Worm (Caenorhabditis elegans) whole organism, dauer: ENCODE data around the gene cids-1.

ENCODE experiments used
- unc-62 ChIP-seq: sonication (generic microtip); optimal IDR thresholded peaks from 2 replicates; lab custom pipeline; 2017; ENCODE audit warnings: missing biosample characterization, missing genetic modification reagents, missing genetic modification characterization

The cids-1 gene

DNA sequence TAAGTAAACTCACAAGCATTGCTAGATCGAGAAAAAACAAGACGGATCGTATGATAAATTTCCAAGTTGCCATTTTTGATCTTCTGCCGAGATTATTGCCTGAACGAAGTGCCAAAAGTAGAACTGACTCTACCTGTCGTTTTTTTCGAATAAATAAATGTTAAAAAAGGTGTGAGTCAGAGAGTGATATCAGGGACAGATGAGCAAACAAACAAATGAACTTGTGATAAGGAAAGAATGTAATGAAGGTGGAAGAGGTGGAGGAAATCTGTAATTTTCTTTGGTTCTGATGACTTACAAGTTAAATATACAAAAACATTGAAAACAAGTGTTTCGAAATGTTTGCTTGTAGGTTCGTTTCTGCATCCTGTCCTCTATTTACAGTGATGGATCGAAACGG lies 4.9 kb upstream of the cids-1 start, which contains the start of gene tsp-1:
Gene tsp-1 (minus strand): TSS at position 99 of the 400 bp plus-strand sequence.
- TF ChIP-seq unc-62 (GFP tag; lab: Kevin White, UChicago): no peak

DNA sequence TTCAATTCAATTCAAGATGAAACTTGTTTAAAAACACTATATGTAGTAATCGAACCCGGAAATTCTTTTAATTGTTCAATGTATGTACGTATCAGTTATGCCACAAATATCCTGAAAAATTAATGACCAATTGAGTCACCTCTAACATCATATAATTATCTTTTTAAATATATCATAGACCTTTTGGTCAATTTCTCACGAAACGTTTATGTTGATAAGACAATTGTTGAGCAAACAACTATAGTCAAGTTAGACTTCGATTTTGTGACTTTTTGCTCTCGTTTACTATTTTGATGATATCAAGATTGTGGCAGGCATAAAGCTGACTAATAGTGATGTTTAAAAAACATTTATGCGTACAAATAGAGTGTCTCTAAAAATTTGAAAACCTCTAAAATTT lies 4.0 kb upstream of the cids-1 start:
- TF ChIP-seq unc-62 (GFP tag; lab: Kevin White, UChicago): no peak

DNA sequence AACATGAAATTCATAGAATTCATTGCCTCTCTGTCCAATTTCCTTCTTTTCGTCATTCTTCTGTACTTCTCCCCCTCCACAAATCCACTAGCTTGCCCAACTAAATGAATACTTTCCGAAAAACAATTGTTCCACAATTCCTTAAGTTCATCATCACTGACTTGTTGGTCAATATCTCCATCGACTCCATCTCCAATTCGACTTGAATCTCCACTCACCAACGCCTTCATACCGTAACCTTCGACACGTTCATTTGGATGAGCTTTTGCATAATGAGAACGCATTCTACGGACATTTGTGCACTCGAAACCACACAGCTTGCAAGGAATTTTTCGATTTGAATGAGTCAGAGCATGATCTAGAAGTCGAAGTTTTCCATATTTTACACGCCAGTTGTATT lies 3.3 kb upstream of the cids-1 start:
- TF ChIP-seq unc-62 (GFP tag; lab: Kevin White, UChicago): no peak

DNA sequence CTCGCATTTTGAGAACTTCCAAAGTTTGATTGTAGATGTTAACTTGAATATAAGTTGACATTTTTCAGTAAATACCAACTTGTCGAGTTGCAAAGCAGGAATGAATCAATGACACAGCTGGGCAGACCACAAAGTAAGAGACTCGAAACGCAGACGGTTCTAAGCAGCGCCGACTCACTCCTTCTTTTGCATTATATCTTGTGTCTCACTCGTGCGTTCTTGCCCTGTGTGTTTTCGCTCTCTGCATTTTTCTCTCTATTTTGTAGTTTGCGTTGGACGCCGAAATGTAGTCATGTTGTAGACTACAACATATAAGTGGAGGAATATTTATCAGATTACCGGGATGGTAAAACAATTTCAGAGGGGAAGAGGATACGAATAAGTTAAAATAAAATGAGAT lies 1.4 kb upstream of the cids-1 start, which contains the start of gene C02F5.12:
Gene C02F5.12 (minus strand): TSS at position 221 of the 400 bp plus-strand sequence.
- no peak for TF ChIP-seq unc-62 (GFP tag; lab: Kevin White, UChicago)

DNA sequence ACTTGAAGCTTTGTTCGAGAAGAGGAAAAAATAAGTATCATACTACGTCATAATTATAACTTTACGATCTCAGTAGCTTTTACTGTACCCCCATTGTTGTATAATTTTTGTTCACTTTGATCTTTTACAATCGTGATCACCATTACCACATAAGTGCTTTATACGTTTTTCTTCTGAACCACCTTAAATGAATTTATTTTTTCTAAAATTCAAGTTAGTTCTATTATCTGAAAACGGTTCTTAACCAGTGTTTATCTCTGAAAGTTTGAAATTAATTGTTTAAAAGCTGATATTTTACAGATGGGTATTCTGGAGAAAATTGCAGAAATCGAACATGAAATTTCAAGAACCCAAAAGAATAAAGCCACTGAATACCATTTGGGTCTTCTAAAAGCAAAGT lies 1.3 kb downstream of the cids-1 start, which contains the start of gene C02F5.3:
Gene C02F5.3 (plus strand): TSS at position 301 of the 400 bp plus-strand sequence.
- TF ChIP-seq unc-62 (GFP tag; lab: Kevin White, UChicago): no peak

DNA sequence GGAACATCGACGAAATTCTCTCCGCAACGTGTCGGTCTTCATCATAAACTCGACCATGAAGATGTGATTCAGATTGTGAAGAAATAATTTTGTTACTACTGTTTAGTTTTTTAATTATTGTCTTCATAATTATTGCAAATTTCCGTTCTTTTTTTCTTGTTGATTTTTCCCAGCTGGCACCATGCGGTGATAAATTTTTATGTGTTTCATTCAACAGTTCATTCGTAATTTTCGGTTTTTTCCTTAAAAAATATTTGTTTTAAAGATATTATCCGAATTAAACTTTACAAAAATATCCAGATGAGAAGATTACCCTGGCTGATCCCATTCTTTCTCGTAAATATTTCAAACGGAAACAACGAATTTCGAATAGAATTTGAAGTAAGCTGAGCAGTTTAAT lies 2.8 kb downstream of the cids-1 start, which contains the start of gene C02F5.13:
Gene C02F5.13 (plus strand): TSS at position 301 of the 400 bp plus-strand sequence.
- no peak for TF ChIP-seq unc-62 (GFP tag; lab: Kevin White, UChicago)

DNA sequence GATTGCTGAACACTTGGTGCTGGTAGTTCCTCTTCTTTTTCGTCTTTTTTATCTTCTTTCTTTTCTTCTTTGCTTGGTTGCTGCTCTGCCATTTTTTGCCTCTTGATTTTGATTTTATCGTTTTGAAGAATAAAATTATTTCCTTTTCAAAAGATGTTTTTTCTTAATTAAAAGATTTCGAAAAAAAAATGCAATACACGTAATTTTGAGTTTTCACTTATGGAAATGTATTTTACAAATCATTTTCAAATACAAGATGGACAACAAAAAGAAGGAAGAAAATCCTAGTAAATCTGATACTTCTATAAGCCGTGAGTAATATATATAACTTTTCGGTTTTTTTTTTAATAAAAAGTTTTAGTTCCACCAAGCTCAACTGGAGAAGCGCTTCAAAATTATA lies 5.1 kb downstream of the cids-1 start, which contains the start of the genes C02F5.10 and C02F5.2:
Gene C02F5.10 (minus strand): TSS at position 101 of the 400 bp plus-strand sequence.
Gene C02F5.2 (plus strand): TSS at position 239 of the 400 bp plus-strand sequence.
- TF ChIP-seq unc-62 (GFP tag; lab: Kevin White, UChicago): no peak

DNA sequence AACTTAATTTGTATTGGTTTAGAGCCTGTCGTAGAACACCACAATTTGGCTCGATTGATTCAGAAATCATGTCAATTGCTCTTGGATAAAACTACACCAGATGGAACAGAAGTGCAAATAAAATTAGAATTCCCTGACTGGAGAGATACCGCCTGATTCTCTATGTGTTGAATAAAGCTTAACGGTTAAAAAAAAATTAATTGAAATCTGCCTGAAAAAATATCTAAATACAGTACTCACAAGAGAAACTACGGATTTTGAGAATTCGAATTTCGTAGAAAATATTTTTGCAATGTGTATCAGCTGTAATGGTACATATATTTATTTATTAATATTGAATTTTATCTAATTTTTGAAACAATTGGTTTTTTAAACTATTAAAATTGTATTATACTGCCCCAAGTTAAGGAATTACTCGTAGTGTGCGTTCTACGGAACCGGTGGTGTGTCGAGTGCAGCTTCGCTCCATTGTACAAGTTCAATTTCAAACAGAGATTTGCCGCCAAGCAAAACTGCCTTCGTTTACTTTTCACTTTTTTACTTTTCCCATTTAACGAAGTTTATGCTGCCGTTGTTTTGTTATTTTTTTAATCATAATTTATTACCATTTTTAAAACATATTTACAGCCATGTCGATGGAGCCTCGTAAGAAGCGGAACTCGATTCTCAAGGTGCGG lies 5.9 kb downstream of the cids-1 start, which contains the start of gene knl-1:
Gene knl-1 (plus strand): TSS at position 626 of the 677 bp plus-strand sequence.
- no peak for TF ChIP-seq unc-62 (GFP tag; lab: Kevin White, UChicago)

DNA sequence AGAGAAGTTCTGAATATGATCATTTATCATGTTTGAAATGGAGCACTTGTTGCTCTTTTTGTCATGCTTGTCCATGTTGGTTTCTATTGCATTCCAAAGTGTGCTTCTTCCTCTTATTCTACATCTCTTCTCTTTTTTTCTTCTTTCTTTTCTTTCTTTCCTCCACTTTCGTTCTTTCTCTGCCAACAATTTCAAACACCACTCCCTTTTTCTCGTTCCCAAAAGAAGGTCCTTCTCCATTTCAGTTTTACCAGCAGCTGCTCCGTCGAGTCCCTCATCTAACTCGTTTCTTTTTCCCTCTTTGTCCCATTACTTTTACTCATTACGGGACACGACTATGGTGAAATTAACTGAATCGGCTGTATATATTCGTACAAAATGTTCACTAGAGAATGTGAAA lies 10.7 kb downstream of the cids-1 start, which contains the start of gene F09G8.5:
Gene F09G8.5 (plus strand): TSS at position 38 of the 400 bp plus-strand sequence.
- no peak for TF ChIP-seq unc-62 (GFP tag; lab: Kevin White, UChicago)

DNA sequence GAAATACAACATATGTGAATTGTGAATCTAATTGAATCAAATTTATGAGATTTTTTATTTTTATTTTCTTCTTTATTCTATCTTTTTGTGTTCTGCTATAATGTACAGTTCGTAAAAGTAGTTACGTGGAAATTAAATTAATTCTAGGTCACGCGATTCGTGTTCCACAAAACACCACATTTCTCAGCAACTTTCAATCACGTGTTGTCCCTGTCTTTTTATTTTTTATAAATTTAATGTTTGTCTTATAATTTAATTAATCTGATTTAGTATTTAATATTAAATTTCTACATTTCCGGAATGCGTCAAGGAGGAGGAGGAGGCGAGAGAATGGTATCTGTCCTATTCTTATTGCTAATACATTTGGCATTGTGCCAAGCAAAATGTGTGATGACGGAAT lies 13.8 kb downstream of the cids-1 start, which contains the start of gene ncr-2:
Gene ncr-2 (plus strand): TSS at position 301 of the 400 bp plus-strand sequence.
- TF ChIP-seq unc-62 (GFP tag; lab: Kevin White, UChicago): no peak

DNA sequence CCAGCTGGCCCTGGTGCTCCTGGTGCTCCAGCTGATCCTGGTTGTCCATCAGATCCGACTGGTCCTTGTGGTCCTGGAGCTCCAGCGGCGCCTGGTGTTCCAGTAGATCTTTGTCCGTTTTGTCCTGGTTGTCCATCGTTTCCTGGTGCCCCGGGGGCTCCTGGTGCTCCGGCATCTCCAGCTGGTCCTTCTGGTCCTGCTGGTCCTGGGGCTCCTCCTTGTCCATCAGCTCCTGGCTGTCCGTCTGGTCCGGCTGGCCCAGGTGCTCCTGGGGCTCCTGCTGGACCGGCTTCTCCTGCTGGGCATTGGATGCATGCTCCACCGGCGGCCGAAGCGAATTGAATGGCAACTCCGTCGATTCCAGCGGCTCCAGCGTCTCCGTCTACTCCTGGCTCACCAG lies 18.4 kb downstream of the cids-1 start:
- no peak for TF ChIP-seq unc-62 (GFP tag; lab: Kevin White, UChicago)

DNA sequence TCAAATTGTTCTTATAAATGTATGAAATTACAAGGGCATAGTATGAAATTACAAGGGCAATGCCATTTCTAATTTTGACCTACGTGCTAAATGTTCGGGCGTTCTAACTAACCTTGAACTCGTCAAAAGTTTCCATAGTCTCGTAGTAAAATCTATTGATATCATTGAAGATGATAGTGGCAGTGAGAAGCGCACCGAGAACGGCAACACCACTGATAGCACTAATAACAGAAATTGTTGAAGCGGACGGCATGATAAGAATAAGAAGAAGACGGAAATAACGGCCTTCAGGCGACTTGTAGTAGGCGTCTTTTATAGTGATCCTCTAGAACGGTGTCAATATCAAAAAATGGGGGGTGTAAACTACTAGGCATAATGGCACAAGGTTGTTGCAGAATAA lies 19.1 kb downstream of the cids-1 start, which contains the start of gene col-91:
Gene col-91 (minus strand): TSS at position 288 of the 400 bp plus-strand sequence.
- no peak for TF ChIP-seq unc-62 (GFP tag; lab: Kevin White, UChicago)

DNA sequence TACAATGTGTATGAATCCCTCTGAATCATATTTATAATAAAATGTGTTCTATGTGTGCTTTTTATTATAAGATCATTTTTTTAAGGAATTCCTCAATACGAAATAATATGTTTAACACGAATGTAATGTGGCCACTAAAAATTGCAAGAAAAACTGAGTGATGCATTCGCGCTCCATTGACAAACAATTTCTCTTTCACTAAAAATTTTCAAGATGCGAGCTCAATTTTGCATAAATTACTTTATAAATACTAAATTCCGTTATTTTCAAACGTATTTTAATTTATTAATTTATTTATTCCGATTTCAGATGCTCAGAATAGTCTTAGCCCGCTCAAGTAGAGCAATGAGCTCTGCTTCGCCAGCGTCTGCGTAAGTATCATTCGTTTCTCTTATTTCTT lies 21.5 kb downstream of the cids-1 start, which contains the start of gene mrps-9:
Gene mrps-9 (plus strand): TSS at position 310 of the 400 bp plus-strand sequence.
- TF ChIP-seq unc-62 (GFP tag; lab: Kevin White, UChicago): no peak

DNA sequence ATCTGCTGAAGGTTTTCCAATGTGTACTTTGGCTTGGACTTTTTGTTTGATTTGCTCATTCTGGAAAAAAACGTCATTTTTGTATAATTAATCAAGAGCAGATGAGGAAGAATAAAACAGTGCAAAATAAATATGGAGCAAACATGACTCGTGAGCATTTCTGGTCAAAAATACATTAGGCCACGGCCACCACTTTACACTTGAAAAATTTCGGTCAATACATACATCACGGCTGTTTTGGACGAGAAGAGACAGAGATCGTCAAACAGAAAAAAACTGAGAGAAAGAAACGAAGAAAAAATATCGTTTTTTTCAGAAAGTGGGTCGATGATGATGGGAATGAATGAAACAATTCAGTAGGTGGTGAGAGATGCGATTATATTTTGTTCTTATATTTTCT lies 24.1 kb downstream of the cids-1 start, which contains the start of the genes F09G8.7 and crn-7:
Gene F09G8.7 (minus strand): TSS at position 60 of the 400 bp plus-strand sequence.
Gene crn-7 (plus strand): TSS at position 236 of the 400 bp plus-strand sequence.
- no peak for TF ChIP-seq unc-62 (GFP tag; lab: Kevin White, UChicago)

DNA sequence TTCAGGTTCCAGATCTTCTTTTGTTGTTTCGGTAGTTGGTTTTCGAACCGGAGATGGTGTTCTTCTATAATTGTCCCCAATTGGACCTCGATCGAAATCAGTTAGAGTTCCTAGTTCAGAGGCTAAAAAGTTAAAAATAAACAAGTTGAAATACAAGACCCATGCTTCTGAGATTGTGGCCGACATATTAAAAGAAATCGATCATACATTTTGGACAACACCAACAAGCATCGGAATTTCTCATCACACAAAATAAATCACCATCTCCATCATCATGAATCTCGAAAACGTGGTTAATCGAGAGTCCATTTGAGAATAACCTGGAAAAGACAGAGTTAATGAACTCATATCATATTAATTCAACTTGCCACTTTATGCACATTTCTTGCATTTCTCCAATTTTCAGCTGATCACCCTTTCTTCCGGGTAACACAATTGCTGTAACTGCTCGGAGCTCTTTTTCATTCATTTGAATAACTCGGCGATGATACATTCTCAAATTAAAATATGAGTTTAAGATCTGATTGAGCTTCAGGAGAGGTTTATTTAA lies 27.5 kb downstream of the cids-1 start, which contains the start of the genes mps-4 and F09G8.10:
Gene mps-4 (minus strand): TSS at position 101 of the 550 bp plus-strand sequence.
Gene F09G8.10 (minus strand): TSS at position 500 of the 550 bp plus-strand sequence.
- no peak for TF ChIP-seq unc-62 (GFP tag; lab: Kevin White, UChicago)

DNA sequence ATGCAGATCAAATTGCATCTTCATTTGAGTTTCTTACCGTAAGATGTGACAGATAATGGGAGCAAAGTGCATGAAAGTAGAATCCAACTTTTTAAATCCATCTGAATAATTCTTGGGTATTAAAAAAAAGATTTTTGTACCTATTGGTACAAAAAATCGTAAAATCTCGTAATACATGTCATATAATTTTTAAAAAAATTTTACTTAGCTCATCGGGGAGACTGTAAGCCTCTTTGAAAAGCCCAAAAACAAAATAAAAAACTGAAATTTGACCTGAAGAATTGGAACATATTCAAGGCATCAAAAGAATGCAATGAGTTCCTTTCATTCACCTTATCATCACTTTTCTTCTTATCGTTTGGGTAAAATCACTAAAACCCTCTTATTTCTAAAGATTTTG lies 31.6 kb downstream of the cids-1 start, which contains the start of gene clec-160:
Gene clec-160 (minus strand): TSS at position 101 of the 400 bp plus-strand sequence.
- no peak for TF ChIP-seq unc-62 (GFP tag; lab: Kevin White, UChicago)
